Fruit fly (Drosophila melanogaster): ENCODE data around the gene Lip2.

The Lip2 gene

dm6 chr2L:10729955-10730354, 20.7 kb upstream of the Lip2 start, which contains the start of gene CG17118:
Gene CG17118 (plus strand): TSS chr2L:10730255.
- TF ChIP-seq sage (GFP tag; optimal IDR thresholded peaks at IDR 0.05) (no peak), CrebA (GFP tag; optimal IDR thresholded peaks at IDR 0.05; ENCODE audit: borderline replicate concordance) (no peak), tai (GFP tag; optimal IDR thresholded peaks at IDR 0.05) (no peak), pan (optimal IDR thresholded peaks at IDR 0.05) (no peak), Dif (GFP tag; optimal IDR thresholded peaks at IDR 0.05; ENCODE audit: partially characterized antibody) (no peak), CG9705 (GFP tag; optimal IDR thresholded peaks at IDR 0.05) (no peak), dsf (GFP tag; optimal IDR thresholded peaks at IDR 0.05; ENCODE audit: borderline replicate concordance) (no peak)

DNA sequence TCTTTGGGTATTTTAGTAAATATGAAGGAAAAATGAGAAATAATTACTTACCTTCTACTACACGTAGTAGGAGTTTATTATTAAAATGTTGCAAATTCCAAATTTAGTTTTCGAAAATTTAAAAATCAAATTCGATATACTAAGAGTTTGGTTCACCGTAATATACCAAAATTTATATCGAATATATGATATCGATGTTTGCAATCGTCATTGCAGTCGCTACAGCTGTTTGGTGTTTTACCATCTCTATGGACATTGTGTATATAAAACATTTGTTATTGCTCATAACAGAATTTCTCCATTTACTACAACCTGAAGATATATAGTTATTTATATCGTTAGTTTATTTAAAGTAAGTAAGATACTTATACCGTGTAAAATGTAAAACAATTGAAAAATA, 19.5 kb upstream of the Lip2 start, which contains the start of gene CG6443:
TSS of gene CG6443 (plus strand) at position 228 of the 400 bp plus-strand sequence.
- no peak for TF ChIP-seq CrebA (GFP tag; optimal IDR thresholded peaks at IDR 0.05; ENCODE audit: borderline replicate concordance)
- no peak for TF ChIP-seq Rel (GFP tag; optimal IDR thresholded peaks at IDR 0.05)
- no peak for TF ChIP-seq Rel (tag; optimal IDR thresholded peaks at IDR 0.05)
- no peak for TF ChIP-seq sv (GFP tag; optimal IDR thresholded peaks at IDR 0.05)
- TF ChIP-seq sage (GFP tag; optimal IDR thresholded peaks at IDR 0.05), result peak; percentile 50

DNA sequence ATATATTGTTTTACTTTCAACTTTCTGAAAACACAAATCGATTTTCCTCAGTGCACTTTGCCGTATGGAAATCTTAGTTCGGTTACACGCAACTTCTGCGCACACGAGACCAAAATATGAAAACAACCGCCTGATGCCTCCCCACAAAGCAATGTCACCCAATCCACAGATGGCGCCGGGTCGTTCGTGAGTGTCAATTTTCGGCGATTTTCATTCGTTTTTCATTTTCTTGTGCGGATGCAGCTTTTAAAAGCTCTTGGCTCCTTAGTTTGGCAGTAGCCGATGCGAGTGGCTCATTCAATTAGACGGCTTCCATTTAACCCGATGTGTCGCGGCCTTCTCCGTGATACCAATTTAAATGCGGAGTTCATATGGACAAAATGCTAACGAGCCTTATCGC, 14.7 kb upstream of the Lip2 start, which contains the start of gene CG6431:
TSS of gene CG6431 (plus strand) at position 301 of the 400 bp plus-strand sequence.
- TF ChIP-seq Vsx2 (GFP tag; optimal IDR thresholded peaks at IDR 0.05; ENCODE audit: partially characterized antibody) (no peak), psq (GFP tag; optimal IDR thresholded peaks at IDR 0.05) (no peak), Sp1 (GFP tag; optimal IDR thresholded peaks at IDR 0.05) (no peak), dl (GFP tag; optimal IDR thresholded peaks at IDR 0.05; ENCODE audit: insufficient read depth in 1 of 2, partially characterized antibody in 2 of 2) (no peak), Jra (GFP tag; optimal IDR thresholded peaks at IDR 0.05) (no peak)

DNA sequence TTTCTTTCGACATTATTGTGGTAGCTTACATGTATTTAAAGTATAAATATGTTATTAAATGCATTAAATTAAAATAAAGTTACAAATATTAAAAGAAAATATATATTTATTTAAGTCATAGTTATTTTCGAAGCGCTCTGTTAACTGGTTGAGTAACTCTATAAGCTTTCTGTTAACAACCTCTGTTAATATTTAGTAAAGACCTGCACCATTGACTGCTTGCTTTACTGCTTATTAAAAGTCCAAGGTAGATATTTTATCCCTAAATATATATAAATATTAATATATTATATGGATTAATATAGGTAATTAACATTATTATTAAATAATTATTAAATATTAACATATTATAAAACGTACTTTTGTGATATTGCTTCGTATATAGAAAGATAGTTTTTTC, 12.3 kb upstream of the Lip2 start:
- TF ChIP-seq Dfd (GFP tag; optimal IDR thresholded peaks at IDR 0.05) (no peak), usp (GFP tag; optimal IDR thresholded peaks at IDR 0.05) (no peak)

DNA sequence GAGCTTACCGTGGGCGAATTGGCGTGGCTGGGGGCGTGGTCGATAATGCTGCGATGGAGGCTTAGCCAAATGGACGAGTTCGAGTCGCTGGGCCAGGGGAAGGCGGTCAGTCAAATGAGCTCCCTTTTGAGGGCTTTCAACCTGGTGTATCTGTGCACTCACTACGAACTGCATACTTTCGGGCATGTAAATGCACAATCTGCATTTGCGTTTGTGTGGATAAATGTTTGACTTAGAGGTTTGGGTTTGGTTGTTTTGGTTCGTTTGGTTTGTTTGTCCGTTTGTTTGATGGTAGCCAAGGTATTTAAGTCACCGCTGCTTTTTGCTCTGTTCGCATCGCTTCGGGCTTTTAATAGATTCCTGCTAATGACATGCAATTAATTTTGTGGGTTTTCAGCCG, 2.0 kb upstream of the Lip2 start:
- TF ChIP-seq pan (optimal IDR thresholded peaks at IDR 0.05) (no peak), dmrt93B (GFP tag; optimal IDR thresholded peaks at IDR 0.05) (no peak), Dif (GFP tag; optimal IDR thresholded peaks at IDR 0.05; ENCODE audit: partially characterized antibody) (no peak), usp (GFP tag; optimal IDR thresholded peaks at IDR 0.05) (no peak), psq (GFP tag; optimal IDR thresholded peaks at IDR 0.05) (no peak), br (GFP tag; optimal IDR thresholded peaks at IDR 0.05) (no peak), dl (GFP tag; optimal IDR thresholded peaks at IDR 0.05; ENCODE audit: insufficient read depth in 1 of 2, partially characterized antibody in 2 of 2) (no peak), Jra (GFP tag; optimal IDR thresholded peaks at IDR 0.05) (no peak), sage (GFP tag; optimal IDR thresholded peaks at IDR 0.05) (no peak), Dfd (GFP tag; optimal IDR thresholded peaks at IDR 0.05) (no peak), dsf (GFP tag; optimal IDR thresholded peaks at IDR 0.05; ENCODE audit: borderline replicate concordance) (no peak)

DNA sequence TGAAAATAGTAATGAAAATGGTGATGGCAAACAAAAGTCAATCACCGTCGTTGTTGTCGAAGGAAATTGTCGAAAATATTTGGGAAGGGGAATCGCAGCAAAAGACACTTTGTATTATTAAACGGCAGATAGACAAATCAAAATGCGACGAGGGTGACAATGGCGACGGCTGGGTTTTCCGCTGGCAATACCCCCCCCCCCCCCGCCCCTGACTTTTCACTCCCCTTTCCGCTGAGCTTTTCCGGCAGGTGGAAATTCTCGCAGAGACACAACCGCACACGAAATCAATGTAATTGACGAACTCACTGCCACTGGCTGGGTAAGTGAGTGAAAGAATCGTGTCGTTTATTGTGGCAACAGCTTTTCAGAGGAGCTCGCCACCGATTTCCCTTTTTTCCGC, 1.2 kb downstream of the Lip2 start:
- TF ChIP-seq Dfd (GFP tag; optimal IDR thresholded peaks at IDR 0.05) (peak; percentile 83), ey (GFP tag; optimal IDR thresholded peaks at IDR 0.05) (no peak)

dm6 chr2L:10706267-10706666, 3.0 kb downstream of the Lip2 start:
- TF ChIP-seq jim (GFP tag; optimal IDR thresholded peaks at IDR 0.05) (no peak), woc (GFP tag; optimal IDR thresholded peaks at IDR 0.05) (no peak), Dif (GFP tag; optimal IDR thresholded peaks at IDR 0.05; ENCODE audit: partially characterized antibody) (no peak), Myc (optimal IDR thresholded peaks at IDR 0.05) (no peak), CrebA (GFP tag; optimal IDR thresholded peaks at IDR 0.05; ENCODE audit: borderline replicate concordance) (no peak), fru (GFP tag; optimal IDR thresholded peaks at IDR 0.05) (no peak), OdsH (GFP tag; optimal IDR thresholded peaks at IDR 0.05) (no peak), Jra (GFP tag; optimal IDR thresholded peaks at IDR 0.05) (no peak), tai (GFP tag; optimal IDR thresholded peaks at IDR 0.05) (no peak)

- no peak for TF ChIP-seq CG32264 (GFP tag; optimal IDR thresholded peaks at IDR 0.05)
- no peak for TF ChIP-seq CG9705 (GFP tag; optimal IDR thresholded peaks at IDR 0.05)
- TF ChIP-seq Jra (GFP tag; optimal IDR thresholded peaks at IDR 0.05), result no peak
- no peak for TF ChIP-seq Rel (GFP tag; optimal IDR thresholded peaks at IDR 0.05)
- TF ChIP-seq Rel (tag; optimal IDR thresholded peaks at IDR 0.05), result no peak
- TF ChIP-seq Hr83 (GFP tag; optimal IDR thresholded peaks at IDR 0.05; ENCODE audit: poor library complexity, severe bottlenecking), result no peak
- no peak for TF ChIP-seq Mio (GFP tag; optimal IDR thresholded peaks at IDR 0.05)
- no peak for TF ChIP-seq GATAd (GFP tag; optimal IDR thresholded peaks at IDR 0.05)
- TF ChIP-seq brk (GFP tag; optimal IDR thresholded peaks at IDR 0.05), result no peak
- TF ChIP-seq OdsH (GFP tag; optimal IDR thresholded peaks at IDR 0.05), result no peak
- no peak for TF ChIP-seq h (GFP tag; optimal IDR thresholded peaks at IDR 0.05)
- TF ChIP-seq woc (GFP tag; optimal IDR thresholded peaks at IDR 0.05), result no peak
- TF ChIP-seq N (GFP tag; optimal IDR thresholded peaks at IDR 0.05), result no peak
- TF ChIP-seq ey (GFP tag; optimal IDR thresholded peaks at IDR 0.05), result no peak
- no peak for TF ChIP-seq HLH106 (tag; optimal IDR thresholded peaks at IDR 0.05)
- TF ChIP-seq CrebA (GFP tag; optimal IDR thresholded peaks at IDR 0.05; ENCODE audit: borderline replicate concordance), result no peak
- TF ChIP-seq Myc (optimal IDR thresholded peaks at IDR 0.05), result no peak
- no peak for TF ChIP-seq rgr (GFP tag; optimal IDR thresholded peaks at IDR 0.05)
- TF ChIP-seq sv (GFP tag; optimal IDR thresholded peaks at IDR 0.05), result no peak
- no peak for TF ChIP-seq tai (GFP tag; optimal IDR thresholded peaks at IDR 0.05)
Observed at dm6 chr2L:10704425-10704824, 4.8 kb downstream of the Lip2 start.

Measured in whole organism, wandering third instar larva.